Worm (Caenorhabditis elegans): Measurements from ENCODE around the gene slc-25A10.

DNA sequence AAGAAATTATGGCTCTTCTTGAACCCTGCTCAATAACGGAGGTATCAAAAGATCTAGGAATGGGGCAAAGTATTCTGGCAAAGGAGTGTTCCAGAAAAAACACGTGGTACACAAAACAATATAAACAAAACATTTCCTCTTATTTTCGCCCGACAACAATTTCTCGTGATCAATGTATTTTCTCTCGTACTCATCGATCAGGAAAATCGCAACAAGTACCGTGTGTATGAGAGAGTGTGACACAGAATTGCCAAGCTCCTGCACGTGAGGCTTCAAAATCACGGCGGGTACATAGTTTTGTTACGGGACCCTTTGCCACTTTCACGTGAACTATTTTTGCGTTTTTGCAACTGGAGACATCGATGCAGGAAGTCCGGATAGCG lies 15.5 kb upstream of the slc-25A10 start:
- TF ChIP-seq hnd-1 (tag; optimal IDR thresholded peaks at IDR 0.05) (no peak), ceh-13 (GFP tag; optimal IDR thresholded peaks at IDR 0.05) (no peak), ama-1 (optimal IDR thresholded peaks at IDR 0.05) (no peak), flt-1 (GFP tag; IDR thresholded peaks at IDR 0.05) (no peak)

Measured in whole organism, early embryonic.